Worm (Caenorhabditis elegans) whole organism, young adult: ENCODE results near the gene gspd-1.

Source experiments
- K12H6.12 ChIP-seq: fragments of 200-800 bp; sonication (Bioruptor generic); optimal IDR thresholded peaks from 2 replicates; lab custom pipeline; 2018; ENCODE audit warnings: mild to moderate bottlenecking, missing genetic modification characterization, missing compliant biosample characterization
- atf-7 ChIP-seq: sonication (generic microtip); optimal IDR thresholded peaks from 2 replicates; lab custom pipeline; 2017; ENCODE audit warnings: mild to moderate bottlenecking, missing genetic modification characterization, missing compliant biosample characterization
- athp-1 ChIP-seq: sonication (generic microtip); optimal IDR thresholded peaks from 2 replicates; lab custom pipeline; 2017; ENCODE audit warnings: mild to moderate bottlenecking, missing genetic modification characterization, missing compliant biosample characterization
- hlh-26 ChIP-seq: fragments of 200-800 bp; sonication (Bioruptor generic); conservative IDR thresholded peaks from 2 replicates; pipeline ENCODE4 v1.3.6; 2022; ENCODE audit warnings: missing genetic modification reagents, missing genetic modification characterization, missing compliant biosample characterization
- lsy-27 ChIP-seq: sonication (generic microtip); optimal IDR thresholded peaks from 2 replicates; lab custom pipeline; 2017; ENCODE audit warnings: missing genetic modification characterization, mild to moderate bottlenecking, missing compliant biosample characterization, antibody characterized with exemption, missing genotype, borderline replicate concordance; ENCODE audit not compliant: insufficient read depth
- mel-28 ChIP-seq: sonication (generic microtip); optimal IDR thresholded peaks from 2 replicates; lab custom pipeline; 2016; ENCODE audit warnings: borderline replicate concordance, mild to moderate bottlenecking, missing genetic modification characterization, missing compliant biosample characterization
- nfya-2 ChIP-seq: fragments of 200-800 bp; sonication (Bioruptor generic); IDR thresholded peaks from 2 replicates; pipeline ENCODE4 v1.3.6; 2022; ENCODE audit warnings: missing genetic modification reagents, missing genetic modification characterization, missing compliant biosample characterization
- pha-4 ChIP-seq: fragments of 150-350 bp; sonication (generic microtip); optimal IDR thresholded peaks from 2 replicates; lab custom pipeline; 2014; ENCODE audit warnings: missing biosample characterization, missing genetic modification reagents, missing genetic modification characterization
- sea-2 ChIP-seq: fragments of 200-800 bp; sonication (Bioruptor generic); IDR thresholded peaks from 2 replicates; pipeline ENCODE4 v1.3.6; 2022; ENCODE audit warnings: missing genetic modification characterization, missing compliant biosample characterization

- TF ChIP-seq lsy-27 (tag; lab: Kevin White, UChicago) (no peak), K12H6.12 (tag; lab: Kevin White, UChicago) (no peak), atf-7 (tag; lab: Kevin White, UChicago) (no peak), athp-1 (tag; lab: Kevin White, UChicago) (no peak), sea-2 (GFP tag; lab: Robert Waterston, UW) (no peak), hlh-26 (GFP tag; lab: Robert Waterston, UW) (no peak), pha-4 (tag; lab: Kevin White, UChicago) (no peak), mel-28 (tag; lab: Kevin White, UChicago) (no peak), nfya-2 (GFP tag; lab: Robert Waterston, UW) (no peak)
These were observed 9.8 kb downstream of the gspd-1 start, which contains the start of gene B0035.21 for ce11 chrIV:11326939-11327565.
